Worm (Caenorhabditis elegans): ENCODE data around the gene denn-4.

DNA sequence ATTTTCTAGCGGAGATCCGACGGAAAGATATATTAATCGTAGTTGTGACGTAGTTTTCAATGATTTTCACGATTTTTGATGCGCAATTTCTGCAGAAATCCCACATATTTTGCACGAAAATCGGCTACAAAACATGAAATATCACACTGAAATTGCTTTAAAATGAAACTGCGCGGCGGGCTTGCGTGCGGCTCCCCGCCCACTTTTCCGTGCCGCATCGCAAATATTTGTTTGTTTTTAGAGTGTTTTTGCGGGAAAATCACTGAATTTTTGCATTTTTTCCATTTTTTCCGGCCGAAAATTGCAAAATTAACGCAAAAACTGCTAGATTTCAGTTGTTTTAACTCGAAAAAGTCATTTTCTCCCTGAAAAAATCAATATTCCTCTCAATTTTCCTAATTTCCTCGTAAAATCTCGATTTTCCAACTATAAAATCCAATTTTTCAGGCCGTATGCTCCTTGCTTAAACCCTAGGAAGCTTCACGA lies 57.2 kb downstream of the denn-4 start, which contains the start of gene Y76B12C.6:
- TF ChIP-seq blmp-1 (tag; optimal IDR thresholded peaks at IDR 0.05) (peak; percentile 4), lin-13 (tag; optimal IDR thresholded peaks at IDR 0.05) (peak; percentile 0), cnd-1 (tag; optimal IDR thresholded peaks at IDR 0.05) (peak; percentile 22), elt-3 (tag; optimal IDR thresholded peaks at IDR 0.05) (no peak), unc-39 (tag; optimal IDR thresholded peaks at IDR 0.05) (no peak), nhr-76 (tag; optimal IDR thresholded peaks at IDR 0.05) (no peak), drap-1 (GFP tag; optimal IDR thresholded peaks at IDR 0.05) (peak; percentile 69), unc-120 (tag; optimal IDR thresholded peaks at IDR 0.05; ENCODE audit: poor library complexity, severe bottlenecking) (peak; percentile 34), nhr-28 (tag; optimal IDR thresholded peaks at IDR 0.05) (no peak), ztf-11 (tag; optimal IDR thresholded peaks at IDR 0.05) (no peak), nhr-12 (tag; optimal IDR thresholded peaks at IDR 0.05) (no peak), nhr-237 (tag; optimal IDR thresholded peaks at IDR 0.05) (no peak)

All from whole organism, mixed stage, embryonic.